Fruit fly (Drosophila melanogaster) S2 (cell line): ENCODE data around the gene CG15306.

Experiments
- CG8478 ChIP-seq: fragments of >200 bp; optimal IDR thresholded peaks from 2 replicates; lab custom pipeline; 2018
- CTCF ChIP-seq, 2 experiments: fragments of >200 bp; optimal IDR thresholded peaks; 2 replicates each; lab custom pipeline; 2018

The CG15306 gene

dm6 chrX:10289935-10290760, 41.5 kb downstream of the CG15306 start:
- no peak for TF ChIP-seq CG8478 (lab: Kevin White, UChicago)
- TF ChIP-seq CTCF (optimal IDR thresholded peaks at IDR 0.05; lab: Kevin White, UChicago) = no peak
